Worm (Caenorhabditis elegans) whole organism, young adult: Measurements from ENCODE around the gene dec-7.

ENCODE experiments used
- B0261.1 ChIP-seq: sonication (generic microtip); optimal IDR thresholded peaks from 2 replicates; lab custom pipeline; 2016; ENCODE audit warnings: mild to moderate bottlenecking, missing genetic modification characterization, moderate library complexity, missing compliant biosample characterization
- F39B2.1 ChIP-seq: fragments of 200-800 bp; sonication (Bioruptor generic); IDR thresholded peaks from 2 replicates; pipeline ENCODE4 v1.3.6; 2022; ENCODE audit warnings: missing genetic modification reagents, missing genetic modification characterization, missing compliant biosample characterization
- F49E8.2 ChIP-seq: sonication (generic microtip); optimal IDR thresholded peaks from 3 replicates; lab custom pipeline; 2017; ENCODE audit warnings: missing genetic modification characterization, mild to moderate bottlenecking, missing compliant biosample characterization, antibody characterized with exemption, moderate library complexity; ENCODE audit not compliant: insufficient read depth
- K12H6.12 ChIP-seq: fragments of 200-800 bp; sonication (Bioruptor generic); optimal IDR thresholded peaks from 2 replicates; lab custom pipeline; 2018; ENCODE audit warnings: mild to moderate bottlenecking, missing genetic modification characterization, missing compliant biosample characterization
- Y53F4B.3 ChIP-seq: fragments of 200-800 bp; sonication (Bioruptor generic); IDR thresholded peaks from 2 replicates; pipeline ENCODE4 v1.3.6; 2022; ENCODE audit warnings: missing genetic modification reagents, missing genetic modification characterization, missing compliant biosample characterization
- attf-3 ChIP-seq: fragments of 200-800 bp; sonication (Bioruptor generic); conservative IDR thresholded peaks from 2 replicates; pipeline ENCODE4 v1.3.6; 2022; ENCODE audit warnings: missing genetic modification reagents, missing genetic modification characterization, missing compliant biosample characterization
- cebp-1 ChIP-seq, 2 experiments: fragments of 200-800 bp in 1 of 2; sonication (Bioruptor generic) in 1 of 2; sonication (generic microtip) in 1 of 2; IDR thresholded peaks in 1 of 2; optimal IDR thresholded peaks in 1 of 2; 2 replicates each; pipeline versions ENCODE4 v1.3.6 to Lab custom; 2017 to 2022; ENCODE audit warnings: missing compliant biosample characterization in 2 of 2, missing genetic modification characterization in 2 of 2, mild to moderate bottlenecking in 1 of 2, missing genetic modification reagents in 1 of 2, moderate library complexity in 1 of 2
- chd-7 ChIP-seq: sonication (generic microtip); optimal IDR thresholded peaks from 2 replicates; lab custom pipeline; 2016; ENCODE audit warnings: mild to moderate bottlenecking, missing genetic modification characterization, moderate library complexity, missing compliant biosample characterization
- die-1 ChIP-seq: sonication (generic microtip); optimal IDR thresholded peaks from 2 replicates; lab custom pipeline; 2016; ENCODE audit warnings: missing genotype, mild to moderate bottlenecking, missing genetic modification characterization, missing compliant biosample characterization
- dpff-1 ChIP-seq: sonication (generic microtip); optimal IDR thresholded peaks from 2 replicates; lab custom pipeline; 2017; ENCODE audit warnings: mild to moderate bottlenecking, missing genetic modification characterization, missing compliant biosample characterization
- efl-1 ChIP-seq: fragments of 150-350 bp; optimal IDR thresholded peaks from 2 replicates; lab custom pipeline; 2014; ENCODE audit warnings: missing biosample characterization, missing genetic modification reagents, missing genetic modification characterization
- egl-18 ChIP-seq: fragments of 200-800 bp; sonication (Bioruptor generic); IDR thresholded peaks from 2 replicates; pipeline ENCODE4 v1.3.6; 2022; ENCODE audit warnings: missing genetic modification reagents, missing genetic modification characterization, missing compliant biosample characterization
- ets-4 ChIP-seq: fragments of 200-800 bp; sonication (Bioruptor generic); optimal IDR thresholded peaks from 2 replicates; lab custom pipeline; 2018; ENCODE audit warnings: mild to moderate bottlenecking, missing genetic modification characterization, missing compliant biosample characterization
- him-1 ChIP-seq: sonication (generic microtip); optimal IDR thresholded peaks from 2 replicates; lab custom pipeline; 2016; ENCODE audit warnings: missing genotype, missing genetic modification reagents, missing genetic modification characterization, missing compliant biosample characterization
- hlh-12 ChIP-seq: sonication (generic microtip); optimal IDR thresholded peaks from 2 replicates; lab custom pipeline; 2016; ENCODE audit warnings: missing genetic modification characterization, missing compliant biosample characterization
- hmg-1.2 ChIP-seq: fragments of 200-800 bp; sonication (Bioruptor generic); IDR thresholded peaks from 2 replicates; pipeline ENCODE4 v1.3.6; 2022; ENCODE audit warnings: missing genetic modification reagents, missing genetic modification characterization, missing compliant biosample characterization
- lag-1 ChIP-seq: fragments of 200-800 bp; sonication (Bioruptor generic); IDR thresholded peaks from 2 replicates; pipeline ENCODE4 v1.3.6; 2022; ENCODE audit warnings: missing genetic modification reagents, missing genetic modification characterization, missing compliant biosample characterization
- lin-40 ChIP-seq: sonication (generic microtip); optimal IDR thresholded peaks from 2 replicates; lab custom pipeline; 2016; ENCODE audit warnings: missing genetic modification characterization, mild to moderate bottlenecking, missing compliant biosample characterization, missing genotype, missing genetic modification reagents
- lsy-27 ChIP-seq: sonication (generic microtip); optimal IDR thresholded peaks from 2 replicates; lab custom pipeline; 2017; ENCODE audit warnings: missing genetic modification characterization, mild to moderate bottlenecking, missing compliant biosample characterization, antibody characterized with exemption, missing genotype, borderline replicate concordance; ENCODE audit not compliant: insufficient read depth
- mel-28 ChIP-seq: sonication (generic microtip); optimal IDR thresholded peaks from 2 replicates; lab custom pipeline; 2016; ENCODE audit warnings: borderline replicate concordance, mild to moderate bottlenecking, missing genetic modification characterization, missing compliant biosample characterization
- mes-4 ChIP-seq: sonication (generic microtip); optimal IDR thresholded peaks from 2 replicates; lab custom pipeline; 2016; ENCODE audit warnings: missing genotype, missing genetic modification characterization, missing compliant biosample characterization
- nhr-80 ChIP-seq: sonication (generic microtip); optimal IDR thresholded peaks from 2 replicates; lab custom pipeline; 2016; ENCODE audit warnings: missing genetic modification characterization, missing compliant biosample characterization
- nhr-90 ChIP-seq: sonication (generic microtip); optimal IDR thresholded peaks from 2 replicates; lab custom pipeline; 2016; ENCODE audit warnings: missing genotype, mild to moderate bottlenecking, missing genetic modification characterization, missing compliant biosample characterization
- rpc-1 ChIP-seq, 2 experiments: fragments of 150-350 bp in 1 of 2; sonication (generic microtip) in 1 of 2; optimal IDR thresholded peaks; 2 replicates each; lab custom pipeline; 2014 to 2018; ENCODE audit warnings: missing biosample characterization in 1 of 2, missing genetic modification characterization in 1 of 2, missing genetic modification reagents in 1 of 2, missing genotype in 1 of 2
- sea-2 ChIP-seq: fragments of 200-800 bp; sonication (Bioruptor generic); IDR thresholded peaks from 2 replicates; pipeline ENCODE4 v1.3.6; 2022; ENCODE audit warnings: missing genetic modification characterization, missing compliant biosample characterization
- somi-1 ChIP-seq: fragments of 200-800 bp; sonication (Bioruptor generic); optimal IDR thresholded peaks from 2 replicates; lab custom pipeline; 2018; ENCODE audit warnings: mild to moderate bottlenecking, missing genetic modification characterization, missing compliant biosample characterization
- tbp1 ChIP-seq: fragments of 200-800 bp; sonication (Bioruptor generic); optimal IDR thresholded peaks from 2 replicates; lab custom pipeline; 2018; ENCODE audit warnings: mild to moderate bottlenecking, missing genetic modification characterization, missing compliant biosample characterization
- tlf-1 ChIP-seq: fragments of 200-800 bp; sonication (Bioruptor generic); optimal IDR thresholded peaks from 2 replicates; lab custom pipeline; 2018; ENCODE audit warnings: mild to moderate bottlenecking, missing genetic modification characterization, missing compliant biosample characterization
- zfh-2 ChIP-seq: fragments of 200-800 bp; sonication (Bioruptor generic); conservative IDR thresholded peaks from 2 replicates; pipeline ENCODE4 v1.3.6; 2022; ENCODE audit warnings: missing genetic modification reagents, missing genetic modification characterization, missing compliant biosample characterization
- ztf-26 ChIP-seq: sonication (generic microtip); optimal IDR thresholded peaks from 2 replicates; lab custom pipeline; 2017; ENCODE audit warnings: missing genetic modification characterization, missing compliant biosample characterization
- ztf-28 ChIP-seq: fragments of 200-800 bp; sonication (Bioruptor generic); IDR thresholded peaks from 2 replicates; pipeline ENCODE4 v1.3.6; 2022; ENCODE audit warnings: missing genetic modification reagents, missing genetic modification characterization, missing compliant biosample characterization
- ztf-6 ChIP-seq: fragments of 200-800 bp; sonication (Bioruptor generic); IDR thresholded peaks from 2 replicates; pipeline ENCODE4 v1.3.6; 2022; ENCODE audit warnings: missing genetic modification reagents, missing genetic modification characterization, missing compliant biosample characterization

The dec-7 gene

ce11 chrIII:9892855-9893254, 39.3 kb upstream of the dec-7 start, which contains the start of gene mam-7:
Gene mam-7, plus strand, starts transcription at chrIII:9893155.
- TF ChIP-seq mel-28 (tag; lab: Kevin White, UChicago) (no peak), ztf-6 (GFP tag; lab: Robert Waterston, UW) (no peak), B0261.1 (tag; lab: Kevin White, UChicago) (no peak), sea-2 (GFP tag; lab: Robert Waterston, UW) (no peak), lin-40 (tag; lab: Kevin White, UChicago) (no peak)

ce11 chrIII:9899720-9900119, 32.5 kb upstream of the dec-7 start:
- TF ChIP-seq efl-1 (GFP tag; lab: Kevin White, UChicago) = no peak

ce11 chrIII:9903694-9904292, 28.4 kb upstream of the dec-7 start:
- TF ChIP-seq F49E8.2 (tag; lab: Kevin White, UChicago) (no peak), cebp-1 (GFP tag; IDR thresholded peaks at IDR 0.05; lab: Robert Waterston, UW) (no peak), cebp-1 (tag; optimal IDR thresholded peaks at IDR 0.05; lab: Kevin White, UChicago) (peak; percentile 29), hmg-1.2 (GFP tag; lab: Robert Waterston, UW) (peak; percentile 80), nhr-80 (peak; percentile 85), zfh-2 (GFP tag; lab: Robert Waterston, UW) (no peak), rpc-1 (optimal IDR thresholded peaks at IDR 0.05; lab: Kevin White, UChicago) (no peak), rpc-1 (tag; optimal IDR thresholded peaks at IDR 0.05; lab: Kevin White, UChicago) (no peak)

- TF ChIP-seq zfh-2 (GFP tag; lab: Robert Waterston, UW) = peak; percentile 80
- TF ChIP-seq cebp-1 (GFP tag; IDR thresholded peaks at IDR 0.05; lab: Robert Waterston, UW) = no peak
- TF ChIP-seq cebp-1 (tag; optimal IDR thresholded peaks at IDR 0.05; lab: Kevin White, UChicago) = peak; percentile 30
- TF ChIP-seq nhr-80 = peak; percentile 19
- TF ChIP-seq attf-3 (GFP tag; lab: Robert Waterston, UW) = no peak
- TF ChIP-seq die-1 = no peak
- peak; percentile 0 for TF ChIP-seq somi-1 (GFP tag; lab: Kevin White, UChicago)
- TF ChIP-seq K12H6.12 (tag; lab: Kevin White, UChicago) = peak; percentile 34
These were observed 26.9 kb upstream of the dec-7 start for ce11 chrIII:9905307-9905706.

ce11 chrIII:9907574-9907973, 24.6 kb upstream of the dec-7 start:
- TF ChIP-seq egl-18 (GFP tag; lab: Robert Waterston, UW) (no peak), tbp1 (GFP tag; lab: Kevin White, UChicago) (no peak), dpff-1 (tag; lab: Kevin White, UChicago) (no peak), lag-1 (GFP tag; lab: Robert Waterston, UW) (no peak)

- TF ChIP-seq rpc-1 (optimal IDR thresholded peaks at IDR 0.05; lab: Kevin White, UChicago) = no peak
- no peak for TF ChIP-seq rpc-1 (tag; optimal IDR thresholded peaks at IDR 0.05; lab: Kevin White, UChicago)
- TF ChIP-seq hlh-12 (tag; lab: Kevin White, UChicago) = no peak
- no peak for TF ChIP-seq cebp-1 (GFP tag; IDR thresholded peaks at IDR 0.05; lab: Robert Waterston, UW)
- TF ChIP-seq cebp-1 (tag; optimal IDR thresholded peaks at IDR 0.05; lab: Kevin White, UChicago) = peak; percentile 11
- TF ChIP-seq hmg-1.2 (GFP tag; lab: Robert Waterston, UW) = peak; percentile 14; the same call in 1 of the 2 replicates
These were observed 23.4 kb upstream of the dec-7 start for ce11 chrIII:9908769-9909168.

- no peak for TF ChIP-seq somi-1 (GFP tag; lab: Kevin White, UChicago)
- no peak for TF ChIP-seq zfh-2 (GFP tag; lab: Robert Waterston, UW)
- no peak for TF ChIP-seq him-1 (tag; lab: Kevin White, UChicago)
- no peak for TF ChIP-seq ets-4 (GFP tag; lab: Kevin White, UChicago)
- no peak for TF ChIP-seq tlf-1 (GFP tag; lab: Kevin White, UChicago)
- no peak for TF ChIP-seq Y53F4B.3 (GFP tag; lab: Robert Waterston, UW)
- TF ChIP-seq chd-7 (tag; lab: Kevin White, UChicago) = no peak
- peak; percentile 62 for TF ChIP-seq nhr-80
- TF ChIP-seq ztf-28 (GFP tag; lab: Robert Waterston, UW) = no peak
- TF ChIP-seq mes-4 = no peak
- no peak for TF ChIP-seq lsy-27 (tag; lab: Kevin White, UChicago)
- no peak for TF ChIP-seq B0261.1 (tag; lab: Kevin White, UChicago)
- TF ChIP-seq F39B2.1 (GFP tag; lab: Robert Waterston, UW) = no peak
- TF ChIP-seq nhr-90 (tag; lab: Kevin White, UChicago) = no peak
- TF ChIP-seq mel-28 (tag; lab: Kevin White, UChicago) = no peak
- no peak for TF ChIP-seq ztf-26
These were observed 21.4 kb upstream of the dec-7 start, which contains the start of the genes cyld-1 and F40F12.9 for ce11 chrIII:9910608-9911479. Gene cyld-1, minus strand, starts transcription at chrIII:9910658. Gene F40F12.9, plus strand, starts transcription at chrIII:9911328.
